Worm (Caenorhabditis elegans): Measurements from ENCODE around the gene T06A10.107.
"Not testable (repeated sequence)": the region's sequence is repeated elsewhere in the genome, so short reads cannot be mapped to it uniquely, and the experiment has no call there.

The T06A10.107 gene

ce11 chrIV:16882414-16882813 is 15.1 kb downstream of the T06A10.107 start:
- 0 out of 2 replicates have a peak, but pooled peaks have one; percentile 48 for TF ChIP-seq snpc-1.2 (GFP tag; IDR thresholded peaks at IDR 0.05)

ce11 chrIV:16888580-16888979 is 21.3 kb downstream of the T06A10.107 start:
- TF ChIP-seq unc-62 (GFP tag; optimal IDR thresholded peaks at IDR 0.05 in 1 of 2) (no peak), unc-62 (tag; optimal IDR thresholded peaks at IDR 0.05) (no peak), snpc-1.2 (GFP tag; IDR thresholded peaks at IDR 0.05) (peak; percentile 65)

ce11 chrIV:16895288-16895687 is 28.0 kb downstream of the T06A10.107 start, which contains the start of gene T06A10.2:
TSS of gene T06A10.2 (plus strand) at chrIV:16895588.
- TF ChIP-seq ztf-11, zfp-2, zip-2 (tag; optimal IDR thresholded peaks at IDR 0.05): not testable (repeated sequence)

ce11 chrIV:16898205-16898604 is 30.9 kb downstream of the T06A10.107 start:
- peak in 1 of 2 experiments; percentile 91 for TF ChIP-seq unc-62 (GFP tag; optimal IDR thresholded peaks at IDR 0.05 in 1 of 2)
- no peak for TF ChIP-seq unc-62 (tag; optimal IDR thresholded peaks at IDR 0.05)
- no peak for TF ChIP-seq nhr-25 (tag; optimal IDR thresholded peaks at IDR 0.05; ENCODE audit: borderline replicate concordance, insufficient read depth)

- TF ChIP-seq set-16 (GFP tag; IDR thresholded peaks at IDR 0.05): no peak
- no peak for TF ChIP-seq ama-1 (optimal IDR thresholded peaks at IDR 0.05)
- TF ChIP-seq gei-8 (GFP tag; optimal IDR thresholded peaks at IDR 0.05): no peak
- TF ChIP-seq madf-5 (GFP tag; IDR thresholded peaks at IDR 0.05): no peak
- 0 out of 2 replicates have a peak, but pooled peaks have one; percentile 22 for TF ChIP-seq snpc-1.2 (GFP tag; IDR thresholded peaks at IDR 0.05)
These were observed 48.4 kb downstream of the T06A10.107 start, which contains the start of gene Y116A8C.3 for ce11 chrIV:16915751-16916150. TSS of gene Y116A8C.3 (plus strand) at chrIV:16916051.
